Fruit fly (Drosophila melanogaster) whole organism, embryonic: Measurements from ENCODE around the gene CG6788.

Experiments
- CG10366 ChIP-seq: fragments of 200-800 bp; sonication (Bioruptor generic); IDR thresholded peaks from 2 replicates; pipeline ENCODE4 v1.3.6; 2022; ENCODE audit warnings: missing biosample characterization, missing genetic modification characterization
- CG10979 ChIP-seq: fragments of 200-800 bp; sonication (Bioruptor generic); optimal IDR thresholded peaks from 2 replicates; lab custom pipeline; 2018; ENCODE audit warnings: missing biosample characterization, mild to moderate bottlenecking, missing genetic modification characterization, moderate library complexity
- CG11085 ChIP-seq: fragments of 200-800 bp; sonication (Bioruptor generic); IDR thresholded peaks from 2 replicates; pipeline ENCODE4 v1.3.6; 2022; ENCODE audit warnings: missing biosample characterization, missing genetic modification characterization
- CG11398 ChIP-seq: fragments of 200-800 bp; sonication (Bioruptor generic); optimal IDR thresholded peaks from 2 replicates; lab custom pipeline; 2016; ENCODE audit warnings: missing biosample characterization, missing genetic modification characterization
- CG11504 ChIP-seq: fragments of 200-800 bp; sonication (Bioruptor generic); optimal IDR thresholded peaks from 3 replicates; lab custom pipeline; 2019; ENCODE audit warnings: missing biosample characterization, mild to moderate bottlenecking, missing genetic modification characterization, moderate library complexity
- CG12155 ChIP-seq: fragments of 200-800 bp; sonication (Bioruptor generic); optimal IDR thresholded peaks from 3 replicates; lab custom pipeline; 2016; ENCODE audit warnings: missing biosample characterization, missing genetic modification characterization
- CG1603 ChIP-seq: fragments of 200-800 bp; sonication (Bioruptor generic); optimal IDR thresholded peaks from 2 replicates; lab custom pipeline; 2019; ENCODE audit warnings: missing biosample characterization, mild to moderate bottlenecking, missing genetic modification characterization, moderate library complexity
- CG18262 ChIP-seq: fragments of 200-800 bp; optimal IDR thresholded peaks from 3 replicates; lab custom pipeline; 2019; ENCODE audit warnings: missing biosample characterization, mild to moderate bottlenecking, missing genetic modification characterization, moderate library complexity
- CG18619 ChIP-seq: fragments of 200-800 bp; sonication (Bioruptor generic); optimal IDR thresholded peaks from 3 replicates; lab custom pipeline; 2017; ENCODE audit warnings: missing biosample characterization, mild to moderate bottlenecking, missing genetic modification characterization
- CG30403 ChIP-seq: fragments of 200-800 bp; sonication (Bioruptor generic); optimal IDR thresholded peaks from 3 replicates; lab custom pipeline; 2016; ENCODE audit warnings: missing biosample characterization, missing genetic modification characterization
- CG32772 ChIP-seq: fragments of 200-800 bp; sonication (Bioruptor generic); IDR thresholded peaks from 2 replicates; pipeline ENCODE4 v1.3.6; 2022; ENCODE audit warnings: missing biosample characterization, missing genetic modification characterization
- CG4820 ChIP-seq: fragments of 200-800 bp; sonication (Bioruptor generic); optimal IDR thresholded peaks from 3 replicates; lab custom pipeline; 2016; ENCODE audit warnings: missing biosample characterization, missing genetic modification characterization
- CG5180 ChIP-seq: fragments of 200-800 bp; sonication (Bioruptor generic); optimal IDR thresholded peaks from 3 replicates; lab custom pipeline; 2017; ENCODE audit warnings: missing biosample characterization, missing genetic modification characterization, mild to moderate bottlenecking, moderate library complexity, missing genetic modification reagents
- CG7963 ChIP-seq: fragments of 200-800 bp; sonication (Bioruptor generic); IDR thresholded peaks from 3 replicates; pipeline ENCODE4 v1.3.6; 2022; ENCODE audit warnings: missing biosample characterization, missing genetic modification characterization; ENCODE audit not compliant: partially characterized antibody
- CG9797 ChIP-seq: fragments of 200-800 bp; sonication (Bioruptor generic); optimal IDR thresholded peaks from 3 replicates; lab custom pipeline; 2018; ENCODE audit warnings: missing biosample characterization, mild to moderate bottlenecking, missing genetic modification characterization
- CHES-1-like ChIP-seq: fragments of 200-800 bp; sonication (Bioruptor generic); optimal IDR thresholded peaks from 2 replicates; lab custom pipeline; 2016; ENCODE audit warnings: missing biosample characterization, missing genetic modification characterization
- CoRest ChIP-seq: fragments of 200-800 bp; sonication (Bioruptor generic); optimal IDR thresholded peaks from 3 replicates; lab custom pipeline; 2018; ENCODE audit warnings: missing biosample characterization, mild to moderate bottlenecking, missing genetic modification characterization, moderate library complexity
- Dip3 ChIP-seq: fragments of 200-800 bp; sonication (Bioruptor generic); optimal IDR thresholded peaks from 3 replicates; lab custom pipeline; 2016; ENCODE audit warnings: missing biosample characterization, missing genetic modification characterization
- HmgD ChIP-seq: fragments of 200-800 bp; sonication (Bioruptor generic); optimal IDR thresholded peaks from 3 replicates; lab custom pipeline; 2016; ENCODE audit warnings: missing biosample characterization, missing genetic modification characterization
- Max ChIP-seq: fragments of 200-800 bp; sonication (Bioruptor generic); optimal IDR thresholded peaks from 2 replicates; lab custom pipeline; 2016; ENCODE audit warnings: missing biosample characterization, mild to moderate bottlenecking, missing genetic modification characterization
- Oaz ChIP-seq: fragments of 200-800 bp; sonication (Bioruptor generic); IDR thresholded peaks from 2 replicates; pipeline ENCODE4 v1.3.6; 2022; ENCODE audit warnings: missing biosample characterization, missing genetic modification characterization
- abd-A ChIP-seq: fragments of 200-800 bp; sonication (Bioruptor generic); optimal IDR thresholded peaks from 3 replicates; lab custom pipeline; 2019; ENCODE audit warnings: missing biosample characterization, mild to moderate bottlenecking, missing genetic modification characterization, moderate library complexity
- aop ChIP-seq: fragments of 200-800 bp; sonication (Bioruptor generic); IDR thresholded peaks from 2 replicates; pipeline ENCODE4 v1.3.6; 2022; ENCODE audit warnings: missing biosample characterization, missing genetic modification characterization
- ara ChIP-seq: fragments of 200-800 bp; sonication (Bioruptor generic); IDR thresholded peaks from 2 replicates; pipeline ENCODE4 v1.3.6; 2022; ENCODE audit warnings: missing biosample characterization, missing genetic modification characterization
- bab2 ChIP-seq: fragments of 200-800 bp; sonication (Bioruptor generic); optimal IDR thresholded peaks from 2 replicates; lab custom pipeline; 2016; ENCODE audit warnings: missing biosample characterization, missing genetic modification characterization
- bsh ChIP-seq, 2 experiments: fragments of 200-800 bp; sonication (Bioruptor generic); optimal IDR thresholded peaks; 2 replicates each; lab custom pipeline; 2017 to 2018; ENCODE audit warnings: mild to moderate bottlenecking in 2 of 2, missing biosample characterization in 2 of 2, missing genetic modification characterization in 2 of 2, moderate library complexity in 1 of 2
- croc ChIP-seq: fragments of 200-800 bp; sonication (Bioruptor generic); conservative IDR thresholded peaks from 3 replicates; pipeline ENCODE4 v1.3.6; 2022; ENCODE audit warnings: missing biosample characterization, missing genetic modification characterization
- dan ChIP-seq: fragments of 200-800 bp; sonication (Bioruptor generic); IDR thresholded peaks from 2 replicates; pipeline ENCODE4 v1.3.6; 2022; ENCODE audit warnings: missing biosample characterization, missing genetic modification characterization
- ftz-f1 ChIP-seq: fragments of 200-800 bp; sonication (Bioruptor generic); optimal IDR thresholded peaks from 2 replicates; lab custom pipeline; 2016; ENCODE audit warnings: missing biosample characterization, missing genetic modification characterization
- gro ChIP-seq: fragments of 200-800 bp; sonication (Bioruptor generic); optimal IDR thresholded peaks from 2 replicates; lab custom pipeline; 2016; ENCODE audit warnings: missing biosample characterization, missing genetic modification characterization
- ham ChIP-seq: fragments of 200-800 bp; sonication (Bioruptor generic); IDR thresholded peaks from 2 replicates; pipeline ENCODE4 v1.3.6; 2022; ENCODE audit warnings: missing biosample characterization, missing genetic modification characterization
- ken ChIP-seq: fragments of 200-800 bp; sonication (Bioruptor generic); IDR thresholded peaks from 3 replicates; pipeline ENCODE4 v1.3.6; 2022; ENCODE audit warnings: missing biosample characterization, missing genetic modification characterization
- lbe ChIP-seq: fragments of 200-800 bp; sonication (Bioruptor generic); optimal IDR thresholded peaks from 2 replicates; lab custom pipeline; 2016; ENCODE audit warnings: missing biosample characterization, mild to moderate bottlenecking, missing genetic modification characterization
- maf-S ChIP-seq: fragments of 200-800 bp; sonication (Bioruptor generic); optimal IDR thresholded peaks from 2 replicates; lab custom pipeline; 2016; ENCODE audit warnings: missing biosample characterization, missing genetic modification characterization
- nmo ChIP-seq: fragments of 200-800 bp; sonication (Bioruptor generic); optimal IDR thresholded peaks from 2 replicates; lab custom pipeline; 2018; ENCODE audit warnings: missing biosample characterization, mild to moderate bottlenecking, missing genetic modification characterization, moderate library complexity
- otp ChIP-seq: fragments of 200-800 bp; sonication (Bioruptor generic); IDR thresholded peaks from 3 replicates; pipeline ENCODE4, ENCODE4 v1.3.6; 2022; ENCODE audit warnings: missing biosample characterization, missing genetic modification characterization
- phol ChIP-seq: fragments of 200-800 bp; sonication (Bioruptor generic); optimal IDR thresholded peaks from 3 replicates; lab custom pipeline; 2018; ENCODE audit warnings: missing biosample characterization, mild to moderate bottlenecking, missing genetic modification characterization, moderate library complexity
- pros ChIP-seq: fragments of 200-800 bp; sonication (Bioruptor generic); optimal IDR thresholded peaks from 3 replicates; lab custom pipeline; 2019; ENCODE audit warnings: missing biosample characterization, mild to moderate bottlenecking, missing genetic modification characterization, moderate library complexity
- rib ChIP-seq: fragments of 200-800 bp; sonication (Bioruptor generic); IDR thresholded peaks from 2 replicates; pipeline ENCODE4 v1.3.6; 2022; ENCODE audit warnings: missing biosample characterization, missing genetic modification characterization
- sens ChIP-seq: fragments of 200-800 bp; sonication (Bioruptor generic); peaks from one replicate; lab custom pipeline; 2016; ENCODE audit warnings: missing biosample characterization, missing genetic modification characterization
- sima ChIP-seq: fragments of 200-800 bp; sonication (Bioruptor generic); optimal IDR thresholded peaks from 2 replicates; lab custom pipeline; 2016; ENCODE audit warnings: missing biosample characterization, missing genetic modification characterization
- so ChIP-seq: fragments of 200-800 bp; sonication (Bioruptor generic); IDR thresholded peaks from 3 replicates; pipeline ENCODE4 v1.3.6; 2022; ENCODE audit warnings: missing biosample characterization, missing genetic modification characterization
- ssp ChIP-seq: fragments of 200-800 bp; sonication (Bioruptor generic); IDR thresholded peaks from 2 replicates; pipeline ENCODE4 v1.3.6; 2022; ENCODE audit warnings: missing biosample characterization, missing genetic modification characterization
- trh ChIP-seq: fragments of 200-800 bp; sonication (Bioruptor generic); optimal IDR thresholded peaks from 2 replicates; lab custom pipeline; 2016; ENCODE audit warnings: missing biosample characterization, missing genetic modification characterization
- tup ChIP-seq: fragments of 200-800 bp; sonication (Bioruptor generic); optimal IDR thresholded peaks from 2 replicates; lab custom pipeline; 2016; ENCODE audit warnings: missing biosample characterization, mild to moderate bottlenecking, missing genetic modification characterization, moderate library complexity
- wek ChIP-seq: fragments of 200-800 bp; sonication (Bioruptor generic); optimal IDR thresholded peaks from 3 replicates; lab custom pipeline; 2018; ENCODE audit warnings: missing biosample characterization, mild to moderate bottlenecking, missing genetic modification characterization, moderate library complexity

CG6788 gene

dm6 chrX:17914508-17914907, 26.5 kb downstream of the CG6788 start (continued):
- TF ChIP-seq CG12155 (no peak), CG5180 (GFP tag; lab: Kevin White, UChicago) (no peak), Max (GFP tag; lab: Kevin White, UChicago) (no peak), CG9797 (GFP tag; lab: Kevin White, UChicago) (no peak), gro (GFP tag; lab: Kevin White, UChicago) (no peak), sima (GFP tag; lab: Kevin White, UChicago) (no peak), pros (GFP tag; lab: Kevin White, UChicago) (no peak), CG4820 (GFP tag; lab: Kevin White, UChicago) (no peak), wek (no peak), rib (GFP tag; lab: Robert Waterston, UW) (no peak), CG10979 (tag; lab: Kevin White, UChicago) (peak; percentile 23), Dip3 (no peak), CG11085 (GFP tag; lab: Robert Waterston, UW) (no peak), CG7963 (GFP tag; lab: Robert Waterston, UW) (no peak), croc (GFP tag; lab: Robert Waterston, UW) (no peak), lbe (GFP tag; lab: Kevin White, UChicago) (no peak), CG11398 (no peak), CHES-1-like (GFP tag; lab: Kevin White, UChicago) (no peak), maf-S (no peak), CG18262 (tag; lab: Kevin White, UChicago) (peak; percentile 20), ftz-f1 (GFP tag; lab: Kevin White, UChicago) (no peak), phol (tag; lab: Kevin White, UChicago) (peak; percentile 21), aop (no peak), trh (no peak), CG30403 (no peak), abd-A (tag; lab: Kevin White, UChicago) (no peak), so (no peak), Oaz (GFP tag; lab: Robert Waterston, UW) (no peak), CG1603 (tag; lab: Kevin White, UChicago) (no peak), tup (GFP tag; lab: Kevin White, UChicago) (no peak), bsh (GFP tag; optimal IDR thresholded peaks at IDR 0.05; lab: Kevin White, UChicago) (peak in 1 of 2 experiments; percentile 2), CG32772 (no peak), CG10366 (GFP tag; lab: Robert Waterston, UW) (no peak), dan (GFP tag; lab: Robert Waterston, UW) (no peak), otp (GFP tag; lab: Robert Waterston, UW) (no peak), ken (no peak), ara (GFP tag; lab: Robert Waterston, UW) (no peak), nmo (peak; percentile 20), ham (GFP tag; lab: Robert Waterston, UW) (no peak), bab2 (GFP tag; lab: Kevin White, UChicago) (no peak), CG18619 (no peak), CoRest (tag; lab: Kevin White, UChicago) (peak; percentile 7), CG11504 (tag; lab: Kevin White, UChicago) (peak; percentile 50), HmgD (no peak), sens (peak; percentile 27), ssp (GFP tag; lab: Robert Waterston, UW) (no peak)
